Worm (Caenorhabditis elegans) whole organism, L1 larva: ENCODE results near the gene spe-44.

Experiments
- Y116A8C.19 ChIP-seq: sonication (generic microtip); optimal IDR thresholded peaks from 2 replicates; lab custom pipeline; 2016; ENCODE audit warnings: missing compliant biosample characterization, missing genetic modification characterization, borderline replicate concordance
- aha-1 ChIP-seq: fragments of 150-350 bp; optimal IDR thresholded peaks from 2 replicates; lab custom pipeline; 2014; ENCODE audit warnings: missing biosample characterization, missing genetic modification characterization
- alr-1 ChIP-seq: fragments of 200-800 bp; sonication (Bioruptor generic); optimal IDR thresholded peaks from 2 replicates; lab custom pipeline; 2018; ENCODE audit warnings: borderline replicate concordance, mild to moderate bottlenecking, missing genetic modification characterization, missing compliant biosample characterization
- aly-2 ChIP-seq: fragments of 150-350 bp; optimal IDR thresholded peaks from 2 replicates; lab custom pipeline; 2014; ENCODE audit warnings: missing biosample characterization, missing genetic modification characterization
- blmp-1 ChIP-seq: fragments of 150-350 bp; optimal IDR thresholded peaks from 2 replicates; lab custom pipeline; 2014; ENCODE audit warnings: missing biosample characterization, missing genetic modification characterization
- ceh-82 ChIP-seq, 3 experiments: fragments of 150-350 bp in 1 of 3; sonication (generic microtip) in 2 of 3; optimal IDR thresholded peaks; 2 replicates each; lab custom pipeline; 2014 to 2017; ENCODE audit warnings: missing biosample characterization in 3 of 3, missing genetic modification characterization in 3 of 3
- ces-1 ChIP-seq: fragments of 150-350 bp; optimal IDR thresholded peaks from 2 replicates; lab custom pipeline; 2014; ENCODE audit warnings: missing biosample characterization, missing genetic modification reagents, missing genetic modification characterization
- efl-1 ChIP-seq, 4 experiments: fragments of 150-350 bp; optimal IDR thresholded peaks in 3 of 4; peaks in 1 of 4; 1 replicate in 1 of 4; 2 replicates in 3 of 4; lab custom pipeline; 2014; ENCODE audit warnings: missing biosample characterization in 2 of 4, missing genetic modification characterization in 2 of 4, missing genetic modification reagents in 2 of 4
- egl-13 ChIP-seq: sonication (generic microtip); optimal IDR thresholded peaks from 2 replicates; lab custom pipeline; 2016; ENCODE audit warnings: missing genotype, missing genetic modification reagents, missing genetic modification characterization, missing compliant biosample characterization
- elt-3 ChIP-seq, 6 experiments: fragments of 150-350 bp in 1 of 6; sonication (generic microtip); optimal IDR thresholded peaks; 2 replicates each; lab custom pipeline; 2017 to 2018; ENCODE audit warnings: missing biosample characterization in 6 of 6, missing genetic modification characterization in 6 of 6, inconsistent platforms in 1 of 6
- ets-5 ChIP-seq: fragments of 200-800 bp; sonication (Bioruptor generic); IDR thresholded peaks from 2 replicates; pipeline ENCODE4 v1.3.6; 2022; ENCODE audit warnings: missing genetic modification characterization, missing compliant biosample characterization
- fos-1 ChIP-seq: fragments of 150-350 bp; optimal IDR thresholded peaks from 2 replicates; lab custom pipeline; 2014; ENCODE audit warnings: missing biosample characterization, missing genetic modification characterization
- grh-1 ChIP-seq: fragments of 200-800 bp; sonication (Bioruptor generic); IDR thresholded peaks from 2 replicates; pipeline ENCODE4 v1.3.6; 2022; ENCODE audit warnings: missing genetic modification reagents, missing genetic modification characterization, missing compliant biosample characterization
- hlh-4 ChIP-seq: sonication (generic microtip); optimal IDR thresholded peaks from 2 replicates; lab custom pipeline; 2016; ENCODE audit warnings: mild to moderate bottlenecking, missing genetic modification characterization, missing compliant biosample characterization
- irx-1 ChIP-seq: sonication (generic microtip); optimal IDR thresholded peaks from 2 replicates; lab custom pipeline; 2016; ENCODE audit warnings: missing genetic modification characterization, missing compliant biosample characterization
- isw-1 ChIP-seq: fragments of 200-800 bp; sonication (Bioruptor generic); IDR thresholded peaks from 2 replicates; pipeline ENCODE4 v1.3.6; 2022; ENCODE audit warnings: missing genetic modification characterization, missing compliant biosample characterization
- lir-3 ChIP-seq: sonication (generic microtip); optimal IDR thresholded peaks from 2 replicates; lab custom pipeline; 2016; ENCODE audit warnings: mild to moderate bottlenecking, missing genetic modification characterization, moderate library complexity, missing compliant biosample characterization; ENCODE audit not compliant: poor library complexity
- mab-9 ChIP-seq: fragments of 200-800 bp; sonication (Bioruptor generic); IDR thresholded peaks from 2 replicates; pipeline ENCODE4 v1.3.6; 2022; ENCODE audit warnings: missing genetic modification reagents, missing genetic modification characterization, missing compliant biosample characterization
- mdl-1 ChIP-seq, 2 experiments: fragments of 150-350 bp; optimal IDR thresholded peaks; 2 replicates each; lab custom pipeline; 2014 to 2017; ENCODE audit warnings: missing biosample characterization in 2 of 2, missing genetic modification characterization in 2 of 2, inconsistent platforms in 1 of 2
- nhr-12 ChIP-seq: sonication (generic microtip); optimal IDR thresholded peaks from 2 replicates; lab custom pipeline; 2017; ENCODE audit warnings: missing biosample characterization, missing genetic modification characterization
- nhr-19 ChIP-seq: fragments of 200-800 bp; sonication (Bioruptor generic); conservative IDR thresholded peaks from 2 replicates; pipeline ENCODE4 v1.3.6; 2022; ENCODE audit warnings: missing genetic modification characterization, missing compliant biosample characterization
- nhr-20 ChIP-seq: sonication (generic microtip); optimal IDR thresholded peaks from 2 replicates; lab custom pipeline; 2016; ENCODE audit warnings: mild to moderate bottlenecking, missing genetic modification characterization, missing compliant biosample characterization
- nhr-47 ChIP-seq: sonication (generic microtip); optimal IDR thresholded peaks from 2 replicates; lab custom pipeline; 2016; ENCODE audit warnings: mild to moderate bottlenecking, missing genetic modification characterization, moderate library complexity, missing compliant biosample characterization
- nhr-76 ChIP-seq: sonication (generic microtip); optimal IDR thresholded peaks from 2 replicates; lab custom pipeline; 2017; ENCODE audit warnings: missing biosample characterization, missing genetic modification characterization
- nhr-84 ChIP-seq: sonication (generic microtip); optimal IDR thresholded peaks from 2 replicates; lab custom pipeline; 2017; ENCODE audit warnings: missing biosample characterization, missing genetic modification characterization
- nhr-85 ChIP-seq: sonication (generic microtip); peaks from one replicate; lab custom pipeline; 2016; ENCODE audit warnings: missing genetic modification characterization, inconsistent platforms, missing compliant biosample characterization
- nhr-90 ChIP-seq: sonication (generic microtip); optimal IDR thresholded peaks from 2 replicates; lab custom pipeline; 2016; ENCODE audit warnings: mild to moderate bottlenecking, missing genetic modification characterization, missing compliant biosample characterization; ENCODE audit not compliant: poor library complexity
- pag-3 ChIP-seq: sonication (generic microtip); optimal IDR thresholded peaks from 2 replicates; lab custom pipeline; 2017; ENCODE audit warnings: missing genetic modification characterization, mild to moderate bottlenecking, missing compliant biosample characterization, antibody characterized with exemption, borderline replicate concordance; ENCODE audit not compliant: insufficient read depth
- rnt-1 ChIP-seq: sonication (generic microtip); optimal IDR thresholded peaks from 2 replicates; lab custom pipeline; 2016; ENCODE audit warnings: mild to moderate bottlenecking, missing genetic modification characterization, moderate library complexity, missing compliant biosample characterization
- skn-1 ChIP-seq: fragments of 150-350 bp; optimal IDR thresholded peaks from 2 replicates; lab custom pipeline; 2014; ENCODE audit warnings: missing biosample characterization, missing genetic modification characterization
- snpc-4 ChIP-seq: fragments of 150-350 bp; optimal IDR thresholded peaks from 2 replicates; lab custom pipeline; 2014; ENCODE audit warnings: missing biosample characterization, missing genetic modification characterization
- snu-23 ChIP-seq: sonication (generic microtip); optimal IDR thresholded peaks from 2 replicates; lab custom pipeline; 2016; ENCODE audit warnings: missing genetic modification characterization, missing compliant biosample characterization
- sptf-1 ChIP-seq: fragments of 150-350 bp; optimal IDR thresholded peaks from 2 replicates; lab custom pipeline; 2014; ENCODE audit warnings: missing biosample characterization, missing genetic modification characterization
- unc-130 ChIP-seq: fragments of 150-350 bp; optimal IDR thresholded peaks from 2 replicates; lab custom pipeline; 2017; ENCODE audit warnings: missing biosample characterization, missing genetic modification characterization, inconsistent platforms
- unc-86 ChIP-seq: sonication (generic microtip); optimal IDR thresholded peaks from 2 replicates; lab custom pipeline; 2016; ENCODE audit warnings: missing genetic modification characterization, missing compliant biosample characterization
- unc-98 ChIP-seq: fragments of 200-800 bp; sonication (Bioruptor generic); IDR thresholded peaks from 2 replicates; pipeline ENCODE4 v1.3.6; 2022; ENCODE audit warnings: missing genetic modification characterization, missing compliant biosample characterization
- vab-15 ChIP-seq: sonication (generic microtip); optimal IDR thresholded peaks from 2 replicates; lab custom pipeline; 2017; ENCODE audit warnings: missing genotype, mild to moderate bottlenecking, missing genetic modification characterization, missing compliant biosample characterization
- xbp-1 ChIP-seq: sonication (generic microtip); optimal IDR thresholded peaks from 2 replicates; lab custom pipeline; 2016; ENCODE audit warnings: missing genetic modification characterization, missing compliant biosample characterization
- zag-1 ChIP-seq: fragments of 150-350 bp; optimal IDR thresholded peaks from 2 replicates; lab custom pipeline; 2014; ENCODE audit warnings: missing biosample characterization, missing genetic modification characterization
- zip-4 ChIP-seq: fragments of 200-800 bp; sonication (Bioruptor generic); optimal IDR thresholded peaks from 2 replicates; lab custom pipeline; 2018; ENCODE audit warnings: mild to moderate bottlenecking, missing genetic modification characterization, moderate library complexity, missing compliant biosample characterization
- ztf-11 ChIP-seq, 2 experiments: sonication (generic microtip); optimal IDR thresholded peaks; 2 replicates each; lab custom pipeline; 2016 to 2017; ENCODE audit warnings: missing genetic modification characterization in 2 of 2, missing biosample characterization in 1 of 2, missing compliant biosample characterization in 1 of 2

spe-44 gene

ce11 chrIV:12404137-12404536, 49.9 kb downstream of the spe-44 start, which contains the start of gene gex-3 (continued):
- TF ChIP-seq nhr-47 (tag; lab: Kevin White, UChicago) (peak; percentile 83), lir-3 (tag; lab: Kevin White, UChicago) (peak; percentile 31), ets-5 (GFP tag; lab: Robert Waterston, UW) (no peak), nhr-84 (no peak), nhr-76 (no peak), hlh-4 (tag; lab: Kevin White, UChicago) (no peak), snu-23 (GFP tag; lab: Kevin White, UChicago) (peak; percentile 88), xbp-1 (tag; lab: Kevin White, UChicago) (peak; percentile 81), Y116A8C.19 (no peak), efl-1 (optimal IDR thresholded peaks at IDR 0.05; lab: Kevin White, UChicago) (peak; percentile 90 to 97), efl-1 (GFP tag; optimal IDR thresholded peaks at IDR 0.05 in 1 of 2; lab: Kevin White, UChicago) (peak; percentile 95 to 100), alr-1 (tag; lab: Kevin White, UChicago) (no peak), ztf-11 (tag; optimal IDR thresholded peaks at IDR 0.05; lab: Kevin White, UChicago) (peak in 1 of 2 experiments; percentile 59), unc-98 (GFP tag; lab: Robert Waterston, UW) (no peak), unc-130 (tag; lab: Kevin White, UChicago) (peak; percentile 84), aly-2 (peak; percentile 61), unc-86 (tag; lab: Kevin White, UChicago) (peak; percentile 67), snpc-4 (tag; lab: Kevin White, UChicago) (peak; percentile 67), zag-1 (tag; lab: Kevin White, UChicago) (peak; percentile 19), nhr-20 (tag; lab: Kevin White, UChicago) (peak; percentile 77), mab-9 (GFP tag; lab: Robert Waterston, UW) (no peak), elt-3 (tag; optimal IDR thresholded peaks at IDR 0.05; lab: Kevin White, UChicago) (peak in 2 of 6 experiments; percentile 5 to 48), ceh-82 (tag; optimal IDR thresholded peaks at IDR 0.05; lab: Kevin White, UChicago) (peak; percentile 66 to 89 (median 75)), ces-1 (peak; percentile 89), nhr-19 (GFP tag; lab: Robert Waterston, UW) (peak; percentile 72), zip-4 (GFP tag; lab: Kevin White, UChicago) (no peak), vab-15 (peak; percentile 88), skn-1 (tag; lab: Kevin White, UChicago) (peak; percentile 83), egl-13 (tag; lab: Kevin White, UChicago) (no peak), nhr-90 (tag; lab: Kevin White, UChicago) (peak; percentile 78), pag-3 (tag; lab: Kevin White, UChicago) (no peak), rnt-1 (peak; percentile 87), nhr-12 (tag; lab: Kevin White, UChicago) (no peak), aha-1 (tag; lab: Kevin White, UChicago) (no peak), sptf-1 (tag; lab: Kevin White, UChicago) (no peak), mdl-1 (tag; optimal IDR thresholded peaks at IDR 0.05; lab: Kevin White, UChicago) (peak in 1 of 2 experiments; percentile 75), fos-1 (tag; lab: Kevin White, UChicago) (peak; percentile 79), irx-1 (peak; percentile 50)

- TF ChIP-seq efl-1 (optimal IDR thresholded peaks at IDR 0.05; lab: Kevin White, UChicago) (no peak), efl-1 (GFP tag; optimal IDR thresholded peaks at IDR 0.05 in 1 of 2; lab: Kevin White, UChicago) (peak in 1 of 2 experiments; percentile 71), isw-1 (no peak), blmp-1 (tag; lab: Kevin White, UChicago) (peak; percentile 87), elt-3 (tag; optimal IDR thresholded peaks at IDR 0.05; lab: Kevin White, UChicago) (peak in 2 of 6 experiments; percentile 36 to 50), nhr-85 (tag; lab: Kevin White, UChicago) (peak; percentile 39), grh-1 (GFP tag; lab: Robert Waterston, UW) (no peak)
Observed at ce11 chrIV:12403440-12403839, 50.6 kb downstream of the spe-44 start.
